Worm (Caenorhabditis elegans) whole organism, early embryonic: ENCODE results near the gene W03H9.2.

Source experiments
- ama-1 ChIP-seq: fragments of 150-350 bp; optimal IDR thresholded peaks from 2 replicates; lab custom pipeline; 2014
- ceh-13 ChIP-seq: fragments of 200-800 bp; sonication (Bioruptor generic); optimal IDR thresholded peaks from 2 replicates; lab custom pipeline; 2018; ENCODE audit warnings: mild to moderate bottlenecking, missing genetic modification characterization, missing compliant biosample characterization
- scrt-1 ChIP-seq: fragments of 200-800 bp; sonication (Bioruptor generic); IDR thresholded peaks from 2 replicates; pipeline ENCODE4 v1.3.6; 2022; ENCODE audit warnings: missing genetic modification characterization, missing compliant biosample characterization

DNA sequence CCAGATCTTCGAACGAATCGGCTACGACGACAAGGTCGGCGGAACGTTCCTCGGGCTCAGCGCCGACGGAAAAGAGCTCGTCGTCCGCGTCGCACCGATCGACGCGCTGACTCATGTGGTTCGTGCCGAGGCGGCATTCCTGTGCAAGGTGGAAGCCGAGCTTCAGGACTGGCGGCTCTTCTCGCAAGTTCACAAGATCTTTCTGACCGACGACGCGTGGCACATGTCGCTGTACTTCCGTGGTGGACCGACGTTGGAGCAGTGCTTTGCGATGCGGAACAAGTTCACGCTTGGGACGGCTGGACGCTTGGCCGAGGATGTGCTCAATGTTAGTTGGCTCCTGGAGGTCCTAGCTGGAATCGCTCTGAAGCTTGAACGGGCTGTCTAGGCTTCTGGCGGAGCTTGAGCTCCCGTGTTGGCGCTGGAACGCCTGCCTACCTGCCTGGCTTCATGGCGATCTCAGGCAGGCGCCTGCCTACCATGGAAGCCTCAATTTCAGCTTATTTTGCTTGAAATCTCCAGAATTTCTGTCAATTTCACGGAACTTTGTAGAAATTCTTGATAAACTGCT is 4.7 kb downstream of the W03H9.2 start:
- TF ChIP-seq ama-1 (no peak), ceh-13 (GFP tag; lab: Kevin White, UChicago) (no peak), scrt-1 (GFP tag; lab: Robert Waterston, UW) (no peak)
